Fruit fly (Drosophila melanogaster) S2 (cell line): Measurements from ENCODE around the gene CG42693.

Source experiments
- CG8478 ChIP-seq: fragments of >200 bp; optimal IDR thresholded peaks from 2 replicates; lab custom pipeline; 2018
- CTCF ChIP-seq, 2 experiments: fragments of >200 bp; optimal IDR thresholded peaks; 2 replicates each; lab custom pipeline; 2018

CG42693 gene

DNA sequence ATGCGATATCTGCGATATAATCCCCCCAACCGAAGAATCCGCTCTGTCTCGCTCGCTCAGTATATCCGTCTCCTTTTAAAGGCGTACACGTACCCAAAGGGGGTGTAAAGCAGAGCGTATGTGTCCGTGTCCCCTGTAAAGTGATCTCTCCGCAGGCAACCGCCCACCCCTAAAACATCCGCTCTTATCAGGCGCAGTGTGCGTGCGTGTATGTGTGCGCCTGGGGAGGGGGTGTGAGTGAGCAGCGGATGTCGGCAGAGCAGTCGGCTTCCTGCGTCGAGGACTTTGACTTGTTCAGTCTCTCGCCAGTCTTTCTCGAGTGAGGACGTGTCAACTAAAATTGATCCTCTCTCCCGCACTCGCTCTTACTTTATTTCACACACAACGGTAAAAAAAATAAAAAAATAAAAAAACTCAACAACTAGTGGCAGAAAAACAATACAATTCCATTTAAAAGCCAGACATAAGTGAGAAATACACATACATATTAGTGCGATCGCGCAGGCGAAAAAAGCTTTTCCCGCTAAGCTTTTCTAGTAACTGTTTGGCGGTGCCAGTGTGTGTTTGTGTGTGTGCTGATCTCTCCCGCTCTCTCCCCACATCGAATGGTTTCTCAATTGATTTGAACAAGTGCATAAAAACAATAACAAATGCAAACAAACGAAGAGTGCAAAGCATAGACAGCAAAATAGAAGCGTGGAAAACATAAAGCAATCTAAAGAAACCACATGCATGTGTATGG lies 17.5 kb upstream of the CG42693 start:
- no peak for TF ChIP-seq CG8478 (lab: Kevin White, UChicago)
- TF ChIP-seq CTCF (optimal IDR thresholded peaks at IDR 0.05; lab: Kevin White, UChicago): no peak

DNA sequence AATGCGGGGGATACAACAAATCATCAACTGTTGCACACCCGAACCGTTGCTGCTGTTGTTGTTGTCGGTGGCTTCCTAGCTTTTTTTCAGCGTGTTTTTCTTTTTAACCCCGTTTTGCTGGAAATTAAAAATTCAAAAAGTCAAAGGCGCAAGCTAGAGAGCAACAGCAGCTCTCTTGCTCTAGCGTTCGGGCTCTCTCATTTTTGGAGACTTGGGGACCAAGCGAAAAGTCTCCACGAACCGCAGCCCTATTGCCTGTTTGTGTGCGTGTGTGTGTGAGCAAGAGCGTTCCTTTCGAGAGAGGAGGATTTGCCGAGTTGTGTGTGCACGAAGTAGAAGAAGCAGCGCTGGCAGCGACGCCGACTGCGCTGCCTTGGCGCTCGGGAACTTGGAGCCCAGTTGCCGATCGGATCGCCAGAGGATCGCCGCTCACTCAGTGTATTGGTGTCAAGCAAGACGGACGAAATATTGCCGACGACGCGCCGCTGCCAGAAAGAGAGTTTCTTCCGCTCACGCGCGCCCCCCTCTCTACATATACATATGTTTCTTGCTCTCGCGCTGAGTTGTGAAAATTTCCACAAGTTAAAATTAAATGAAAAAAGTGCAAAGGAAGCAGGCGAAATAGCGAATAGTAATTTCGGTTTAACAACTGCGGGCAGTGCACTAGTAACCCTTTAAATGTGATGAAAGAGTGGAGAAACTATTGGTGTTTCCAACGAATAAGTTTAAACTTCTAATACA lies 16.6 kb upstream of the CG42693 start:
- TF ChIP-seq CTCF (optimal IDR thresholded peaks at IDR 0.05; lab: Kevin White, UChicago) (no peak), CG8478 (lab: Kevin White, UChicago) (no peak)

DNA sequence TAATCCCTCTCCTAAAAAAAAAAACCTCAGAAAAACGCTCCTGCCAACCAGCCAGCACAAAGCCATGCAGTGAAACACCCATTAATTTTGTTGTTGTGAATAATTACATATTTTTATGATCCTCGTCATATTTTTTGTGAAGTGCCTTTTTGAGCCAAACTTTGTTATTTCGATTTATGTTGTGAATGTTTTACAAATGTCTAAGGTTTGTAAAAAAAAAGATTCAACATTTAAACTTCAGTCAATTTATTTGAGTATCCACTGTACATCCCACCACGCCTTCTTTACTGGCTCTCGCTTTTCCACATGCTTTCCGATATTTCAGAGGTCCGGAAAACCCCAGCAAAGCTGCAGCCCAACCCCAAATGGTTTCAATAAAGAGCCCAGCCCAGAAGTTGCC lies 16.0 kb upstream of the CG42693 start:
- no peak for TF ChIP-seq CTCF (optimal IDR thresholded peaks at IDR 0.05; lab: Kevin White, UChicago)
- TF ChIP-seq CG8478 (lab: Kevin White, UChicago): no peak

- TF ChIP-seq CTCF (optimal IDR thresholded peaks at IDR 0.05; lab: Kevin White, UChicago) (no peak), CG8478 (lab: Kevin White, UChicago) (no peak)
These were observed 15.2 kb upstream of the CG42693 start for dm6 chr3R:31723206-31723933.

- TF ChIP-seq CG8478 (lab: Kevin White, UChicago): no peak
- no peak for TF ChIP-seq CTCF (optimal IDR thresholded peaks at IDR 0.05; lab: Kevin White, UChicago)
These were observed 13.8 kb upstream of the CG42693 start for dm6 chr3R:31721958-31722357.

DNA sequence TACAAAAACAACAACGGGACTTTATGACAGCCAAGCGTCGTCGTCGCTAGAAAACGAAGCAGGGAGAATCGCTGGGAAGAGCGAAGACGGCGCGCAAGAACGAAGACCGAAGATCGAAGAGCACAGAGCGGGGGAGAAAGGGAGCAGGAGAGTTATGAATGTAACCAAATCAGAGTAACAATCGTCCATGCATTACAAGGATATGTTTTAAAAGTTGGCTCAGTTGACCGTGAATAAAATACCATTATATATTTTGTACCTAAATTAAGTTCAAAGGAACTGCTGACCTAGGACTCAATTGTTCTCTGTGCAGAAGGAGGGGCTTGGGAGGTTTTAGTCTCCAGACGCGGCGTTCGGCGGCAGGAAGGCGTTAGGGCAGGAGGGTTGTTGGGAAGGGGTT lies 13.3 kb upstream of the CG42693 start:
- TF ChIP-seq CTCF (optimal IDR thresholded peaks at IDR 0.05; lab: Kevin White, UChicago) (no peak), CG8478 (lab: Kevin White, UChicago) (no peak)

DNA sequence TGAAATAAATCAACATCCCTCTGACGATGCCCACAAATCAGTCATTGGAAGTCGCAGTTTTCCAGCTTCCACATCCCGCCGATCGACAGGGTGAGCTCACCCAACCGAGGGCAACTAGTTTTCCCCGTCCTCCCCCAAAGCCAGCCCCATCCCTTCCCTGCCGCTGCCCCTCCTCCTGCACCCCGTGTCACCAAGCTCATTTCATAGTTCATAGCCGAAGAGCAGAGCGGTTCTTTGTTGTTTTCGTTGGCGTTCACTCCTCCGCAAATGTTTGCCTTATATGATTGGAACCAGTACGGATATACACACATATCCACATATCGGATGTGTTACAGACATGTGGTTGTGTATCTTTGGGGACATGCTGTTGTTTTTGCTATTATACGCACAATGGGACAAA lies 12.0 kb upstream of the CG42693 start:
- TF ChIP-seq CTCF (optimal IDR thresholded peaks at IDR 0.05; lab: Kevin White, UChicago): no peak
- no peak for TF ChIP-seq CG8478 (lab: Kevin White, UChicago)

- TF ChIP-seq CG8478 (lab: Kevin White, UChicago): no peak
- TF ChIP-seq CTCF (optimal IDR thresholded peaks at IDR 0.05; lab: Kevin White, UChicago): no peak
These were observed 11.4 kb upstream of the CG42693 start for dm6 chr3R:31719497-31719896.

DNA sequence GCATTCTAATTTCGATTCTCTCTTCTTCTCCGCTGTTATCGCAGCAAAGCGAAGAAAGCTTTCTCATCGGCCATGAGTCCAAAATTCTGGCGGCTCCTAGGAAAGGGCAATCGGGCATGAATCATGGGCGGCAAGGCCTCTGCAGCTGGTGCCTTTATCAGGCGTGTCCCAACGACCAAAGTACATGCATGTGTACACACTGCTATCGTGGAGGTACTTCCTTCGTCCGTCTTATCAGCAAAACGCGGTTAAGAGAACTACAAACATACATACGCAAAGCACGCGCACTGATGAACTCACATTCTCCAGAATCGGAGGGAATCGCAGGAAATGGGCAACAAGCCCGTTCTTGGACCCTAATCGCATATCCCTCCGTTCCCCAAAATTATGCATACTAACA lies 10.8 kb upstream of the CG42693 start:
- no peak for TF ChIP-seq CTCF (optimal IDR thresholded peaks at IDR 0.05; lab: Kevin White, UChicago)
- no peak for TF ChIP-seq CG8478 (lab: Kevin White, UChicago)

- TF ChIP-seq CTCF (optimal IDR thresholded peaks at IDR 0.05; lab: Kevin White, UChicago) (no peak), CG8478 (lab: Kevin White, UChicago) (no peak)
These were observed 10.0 kb upstream of the CG42693 start for dm6 chr3R:31718168-31718565.

DNA sequence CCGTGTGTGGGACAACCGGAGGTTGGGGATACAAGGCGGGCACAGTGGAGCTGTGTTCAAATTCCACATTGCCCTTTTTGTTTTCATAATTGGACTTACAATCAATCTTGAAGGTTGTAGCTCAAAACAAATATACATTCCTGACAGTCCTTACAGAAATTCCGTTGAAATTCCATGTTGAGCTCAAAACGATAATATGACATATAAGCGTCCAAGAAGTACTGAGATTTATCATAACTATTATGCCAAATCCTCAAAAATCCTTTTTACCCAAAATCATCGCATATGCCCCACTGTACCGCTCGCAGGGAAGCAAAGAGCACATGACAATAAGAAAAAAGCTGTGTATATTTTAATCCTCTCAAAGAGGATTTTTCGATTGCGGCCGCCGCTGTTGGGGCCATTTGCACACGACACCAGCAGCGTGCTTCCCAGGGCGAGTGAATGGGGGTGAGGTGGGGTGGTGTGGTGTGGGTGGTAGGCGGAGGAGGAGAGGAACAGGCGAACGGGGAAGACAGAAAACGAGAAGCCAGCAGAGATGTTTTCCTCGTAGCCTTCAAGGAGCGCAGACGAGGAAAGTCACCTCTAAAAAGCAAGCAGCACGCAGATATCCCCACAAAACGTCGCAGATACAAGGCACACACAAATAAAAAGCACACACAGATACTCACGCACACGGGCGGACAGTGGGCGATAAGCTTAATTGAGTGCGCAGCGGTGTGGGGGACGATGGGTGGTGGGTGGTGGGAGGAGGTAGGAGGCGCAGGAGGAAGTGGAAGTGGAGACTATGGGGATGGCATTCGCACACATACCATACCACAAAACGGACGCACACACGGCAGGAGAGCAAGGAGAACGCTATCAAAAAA lies 9.4 kb upstream of the CG42693 start:
- TF ChIP-seq CTCF (optimal IDR thresholded peaks at IDR 0.05; lab: Kevin White, UChicago) (no peak), CG8478 (lab: Kevin White, UChicago) (no peak)

DNA sequence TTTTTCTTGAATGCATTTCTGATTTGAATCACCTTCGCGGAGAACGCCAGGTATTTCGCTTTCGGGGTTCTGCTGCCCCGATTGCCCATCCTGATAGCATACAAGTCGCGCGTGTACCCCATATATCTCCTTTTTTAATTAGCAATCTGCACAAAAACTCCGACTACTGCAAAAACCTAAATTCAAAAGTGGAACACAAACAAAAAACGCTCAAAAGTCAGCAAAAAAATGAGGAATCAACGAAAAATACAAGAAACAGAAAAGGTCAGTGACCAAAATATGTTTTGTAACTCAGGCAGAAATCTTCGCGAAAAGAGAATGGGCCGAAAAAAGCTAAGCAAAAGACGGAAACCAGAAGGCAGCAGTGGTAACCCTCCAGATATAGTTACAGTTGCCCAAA lies 8.1 kb upstream of the CG42693 start:
- no peak for TF ChIP-seq CTCF (optimal IDR thresholded peaks at IDR 0.05; lab: Kevin White, UChicago)

DNA sequence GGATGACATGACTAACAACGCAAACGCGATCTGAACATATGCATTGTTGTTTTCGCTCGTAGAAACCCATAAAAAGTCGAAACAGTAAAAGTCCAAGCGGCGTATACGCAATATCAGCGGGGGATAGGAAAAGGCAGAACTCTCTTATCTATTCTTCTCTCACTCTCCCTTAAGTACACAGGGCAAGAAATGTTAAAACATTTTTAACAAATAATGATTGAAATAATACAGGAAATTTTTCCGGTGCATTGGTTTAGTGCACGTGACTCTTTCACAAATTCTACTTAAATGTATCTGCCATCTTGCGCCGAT lies 7.5 kb upstream of the CG42693 start:
- TF ChIP-seq CTCF (optimal IDR thresholded peaks at IDR 0.05; lab: Kevin White, UChicago) (no peak), CG8478 (lab: Kevin White, UChicago) (no peak)
